Worm (Caenorhabditis elegans): Measurements from ENCODE around the gene col-128.

DNA sequence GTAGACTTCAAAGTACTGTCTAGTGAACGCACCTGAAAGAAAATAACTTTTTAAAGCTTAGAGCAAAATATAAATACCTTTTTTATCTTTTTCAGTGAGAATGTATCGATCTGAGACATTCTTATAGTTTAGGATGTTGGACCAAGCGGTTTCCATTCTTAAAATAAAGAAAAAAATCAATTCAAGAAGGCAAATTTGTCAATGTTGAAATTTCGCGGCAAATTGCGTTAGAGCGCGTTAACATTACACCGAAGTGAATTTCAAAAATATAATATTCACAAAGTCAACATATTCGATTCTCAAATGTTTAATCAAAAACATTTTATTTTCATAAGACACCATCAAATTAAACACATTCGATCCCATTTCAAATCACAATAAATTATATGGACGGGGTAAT, 9.9 kb upstream of the col-128 start, which contains the start of gene F12F6.7:
- TF ChIP-seq F13H6.1 (tag; optimal IDR thresholded peaks at IDR 0.05) (no peak), nhr-11 (tag; optimal IDR thresholded peaks at IDR 0.05) (no peak), elt-4 (tag; optimal IDR thresholded peaks at IDR 0.05) (no peak), ceh-45 (GFP tag; IDR thresholded peaks at IDR 0.05) (no peak)
